Worm (Caenorhabditis elegans): Measurements from ENCODE around the gene Y50D4B.6.

Y50D4B.6 gene

DNA sequence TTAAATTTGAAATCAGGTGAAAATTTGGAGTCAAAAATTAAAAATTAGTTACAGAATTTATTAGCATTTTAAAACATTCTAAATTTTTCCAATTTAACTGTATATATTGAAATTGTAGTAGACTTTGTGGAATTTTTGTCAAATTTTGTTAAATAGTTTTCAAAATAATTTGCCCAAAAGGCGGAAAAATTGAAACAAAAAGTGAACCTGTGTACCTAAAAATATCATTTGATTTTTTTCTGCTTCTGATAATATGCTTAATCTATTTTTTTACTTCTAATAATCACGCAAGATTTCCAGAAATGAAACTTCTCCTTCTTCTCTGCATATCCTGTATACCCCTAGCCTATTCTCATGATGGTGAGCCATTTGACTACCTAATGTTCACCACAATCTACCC is 22.8 kb upstream of the Y50D4B.6 start, which contains the start of gene rnst-2:
Gene rnst-2, plus strand, starts transcription at position 301 of the 400 bp plus-strand sequence.
- TF ChIP-seq Y79H2A.3 (GFP tag; conservative IDR thresholded peaks at IDR 0.05) (no peak), chd-7 (tag; optimal IDR thresholded peaks at IDR 0.05) (no peak), madf-8 (GFP tag; conservative IDR thresholded peaks at IDR 0.05) (no peak), ceh-40 (GFP tag; IDR thresholded peaks at IDR 0.05) (no peak), mes-4 (tag; optimal IDR thresholded peaks at IDR 0.05) (no peak), aptf-3 (GFP tag; IDR thresholded peaks at IDR 0.05) (no peak)

DNA sequence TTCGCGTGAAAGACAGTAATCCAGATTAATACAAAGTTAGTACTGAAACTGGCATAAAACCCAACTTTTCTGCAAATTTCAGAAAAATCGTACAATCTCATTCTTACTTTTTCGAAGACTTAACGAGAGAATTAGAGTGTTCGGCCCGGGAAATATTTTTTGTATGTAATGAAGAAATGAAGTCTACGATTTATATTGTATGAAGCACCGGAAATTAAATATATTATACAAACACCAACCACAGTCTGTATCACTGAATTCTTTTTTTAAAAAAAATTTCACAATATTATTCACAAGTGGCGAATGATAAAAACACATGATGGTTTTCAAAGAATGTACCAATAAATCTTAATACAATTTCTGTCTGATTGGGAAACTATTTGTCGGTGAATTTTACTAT is 19.6 kb upstream of the Y50D4B.6 start, which contains the start of gene str-67:
Gene str-67, minus strand, starts transcription at position 101 of the 400 bp plus-strand sequence.
- TF ChIP-seq hlh-26 (GFP tag; conservative IDR thresholded peaks at IDR 0.05) = no peak
- TF ChIP-seq hsf-1 (GFP tag; IDR thresholded peaks at IDR 0.05) = no peak
- no peak for TF ChIP-seq fkh-3 (tag; optimal IDR thresholded peaks at IDR 0.05)
- TF ChIP-seq nfyb-1 (GFP tag; IDR thresholded peaks at IDR 0.05) = no peak
- no peak for TF ChIP-seq rec-8 (tag; optimal IDR thresholded peaks at IDR 0.05)
- TF ChIP-seq ccch-3 (GFP tag; optimal IDR thresholded peaks at IDR 0.05) = no peak
- no peak for TF ChIP-seq B0336.3 (GFP tag; IDR thresholded peaks at IDR 0.05)
- TF ChIP-seq cebp-2 (GFP tag; IDR thresholded peaks at IDR 0.05) = no peak
- TF ChIP-seq egrh-3 (GFP tag; IDR thresholded peaks at IDR 0.05) = no peak
- TF ChIP-seq dox-1 (GFP tag; IDR thresholded peaks at IDR 0.05) = no peak
- no peak for TF ChIP-seq let-526 (GFP tag; IDR thresholded peaks at IDR 0.05)
- no peak for TF ChIP-seq gei-17 (GFP tag; optimal IDR thresholded peaks at IDR 0.05)
- no peak for TF ChIP-seq C06A6.2 (GFP tag; conservative IDR thresholded peaks at IDR 0.05)
- no peak for TF ChIP-seq zfh-2 (GFP tag; conservative IDR thresholded peaks at IDR 0.05)
- TF ChIP-seq nhr-27 (tag; optimal IDR thresholded peaks at IDR 0.05) = no peak
- TF ChIP-seq mel-28 (tag; optimal IDR thresholded peaks at IDR 0.05; ENCODE audit: borderline replicate concordance) = no peak
- TF ChIP-seq ceh-91 (GFP tag; IDR thresholded peaks at IDR 0.05) = no peak
- TF ChIP-seq lin-26 (GFP tag; IDR thresholded peaks at IDR 0.05) = no peak
- no peak for TF ChIP-seq nhr-179 (tag; optimal IDR thresholded peaks at IDR 0.05)

ce11 chrV:1067468-1067867 is 16.6 kb upstream of the Y50D4B.6 start, which contains the start of gene K10C9.7:
K10C9.7 (minus strand) TSS chrV:1067568.
- TF ChIP-seq ztf-6 (GFP tag; IDR thresholded peaks at IDR 0.05) = no peak
- no peak for TF ChIP-seq snpc-1.3 (tag; optimal IDR thresholded peaks at IDR 0.05; ENCODE audit: insufficient read depth)
- TF ChIP-seq zim-3 (tag; optimal IDR thresholded peaks at IDR 0.05) = no peak
- TF ChIP-seq ztf-22 (GFP tag; optimal IDR thresholded peaks at IDR 0.05) = no peak
- TF ChIP-seq dox-1 (GFP tag; IDR thresholded peaks at IDR 0.05) = no peak
- no peak for TF ChIP-seq aptf-2 (GFP tag; conservative IDR thresholded peaks at IDR 0.05)
- no peak for TF ChIP-seq bed-2 (GFP tag; IDR thresholded peaks at IDR 0.05)
- TF ChIP-seq ceh-100 (GFP tag; IDR thresholded peaks at IDR 0.05) = no peak
- no peak for TF ChIP-seq ets-4 (GFP tag; optimal IDR thresholded peaks at IDR 0.05)
- no peak for TF ChIP-seq rcor-1 (GFP tag; IDR thresholded peaks at IDR 0.05)
- TF ChIP-seq madf-10 (tag; optimal IDR thresholded peaks at IDR 0.05) = no peak

ce11 chrV:1074946-1075345 is 9.2 kb upstream of the Y50D4B.6 start, which contains the start of gene K10C9.1:
K10C9.1 (plus strand) TSS chrV:1075246.
- no peak for TF ChIP-seq lsy-27 (tag; optimal IDR thresholded peaks at IDR 0.05; ENCODE audit: borderline replicate concordance, insufficient read depth)
- no peak for TF ChIP-seq athp-1 (tag; optimal IDR thresholded peaks at IDR 0.05)
- no peak for TF ChIP-seq hlh-12 (tag; optimal IDR thresholded peaks at IDR 0.05)

Data from whole organism, young adult.